Worm (Caenorhabditis elegans) whole organism, L3 larva: Measurements from ENCODE around the gene sra-38.

Experiments
- aly-2 ChIP-seq: fragments of 150-350 bp; optimal IDR thresholded peaks from 2 replicates; lab custom pipeline; 2014; ENCODE audit warnings: missing biosample characterization, missing genetic modification characterization
- ceh-82 ChIP-seq: fragments of 150-350 bp; optimal IDR thresholded peaks from 2 replicates; lab custom pipeline; 2014; ENCODE audit warnings: missing biosample characterization, missing genetic modification characterization
- fkh-2 ChIP-seq: fragments of 150-350 bp; optimal IDR thresholded peaks from 2 replicates; lab custom pipeline; 2014; ENCODE audit warnings: missing biosample characterization, missing genetic modification reagents, missing genetic modification characterization
- jun-1 ChIP-seq: fragments of 150-350 bp; optimal IDR thresholded peaks from 2 replicates; lab custom pipeline; 2014; ENCODE audit warnings: missing biosample characterization, missing genetic modification reagents, missing genetic modification characterization
- mdl-1 ChIP-seq: fragments of 150-350 bp; optimal IDR thresholded peaks from 2 replicates; lab custom pipeline; 2014; ENCODE audit warnings: missing biosample characterization, missing genetic modification characterization
- nhr-25 ChIP-seq: sonication (generic microtip); optimal IDR thresholded peaks from 2 replicates; lab custom pipeline; 2017; ENCODE audit warnings: missing biosample characterization, missing genetic modification characterization
- nhr-28 ChIP-seq: fragments of 150-350 bp; optimal IDR thresholded peaks from 2 replicates; lab custom pipeline; 2014; ENCODE audit warnings: missing biosample characterization, missing genetic modification characterization
- skn-1 ChIP-seq: fragments of 150-350 bp; optimal IDR thresholded peaks from 2 replicates; lab custom pipeline; 2014; ENCODE audit warnings: missing biosample characterization, missing genetic modification characterization
- snpc-4 ChIP-seq: fragments of 150-350 bp; optimal IDR thresholded peaks from 2 replicates; lab custom pipeline; 2014; ENCODE audit warnings: missing biosample characterization, missing genetic modification characterization
- unc-39 ChIP-seq: sonication (generic microtip); optimal IDR thresholded peaks from 4 replicates; lab custom pipeline; 2017; ENCODE audit warnings: missing biosample characterization, missing genetic modification characterization
- zag-1 ChIP-seq: fragments of 150-350 bp; optimal IDR thresholded peaks from 2 replicates; lab custom pipeline; 2014; ENCODE audit warnings: missing biosample characterization, missing genetic modification characterization

DNA sequence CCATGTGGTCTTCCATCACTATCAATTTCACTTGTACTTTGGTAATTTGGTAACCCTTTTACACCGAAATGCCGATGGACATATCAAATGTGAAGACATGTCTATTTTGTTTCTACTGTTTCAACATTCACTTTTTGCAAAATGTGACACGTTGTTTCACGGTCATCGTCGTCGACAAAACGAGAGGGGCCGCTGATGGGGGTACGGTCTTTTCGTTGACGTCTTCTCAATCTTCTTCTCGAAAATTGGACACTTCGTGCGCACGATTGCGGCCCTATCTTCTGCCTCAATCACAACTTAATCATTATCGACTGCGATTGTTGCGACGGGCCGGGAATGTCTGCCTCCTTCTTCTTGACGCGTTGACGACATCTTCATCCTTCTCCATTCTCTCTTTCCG is 36.8 kb upstream of the sra-38 start:
- no peak for TF ChIP-seq unc-39 (tag; lab: Kevin White, UChicago)
- TF ChIP-seq ceh-82 (tag; lab: Kevin White, UChicago): no peak
- no peak for TF ChIP-seq aly-2 (tag; lab: Kevin White, UChicago)
- no peak for TF ChIP-seq fkh-2
- TF ChIP-seq jun-1 (tag; lab: Kevin White, UChicago): no peak
- TF ChIP-seq nhr-25 (tag; lab: Kevin White, UChicago): peak; percentile 30
- no peak for TF ChIP-seq snpc-4 (tag; lab: Kevin White, UChicago)
- no peak for TF ChIP-seq mdl-1
- TF ChIP-seq nhr-28 (tag; lab: Kevin White, UChicago): no peak
- no peak for TF ChIP-seq zag-1 (tag; lab: Kevin White, UChicago)
- TF ChIP-seq skn-1 (tag; lab: Kevin White, UChicago): no peak
